Fruit fly (Drosophila melanogaster) whole organism, embryonic: Measurements from ENCODE around the gene aph-1.
A peak's percentile ranks its signal among the peaks of the same experiment; 100 is the strongest.

ENCODE experiments used
- Bgb ChIP-seq: fragments of 200-800 bp; sonication (Bioruptor generic); IDR thresholded peaks from 2 replicates; pipeline ENCODE4 v1.3.6; 2022; ENCODE audit warnings: missing biosample characterization, missing genetic modification characterization; ENCODE audit not compliant: partially characterized antibody
- CG10462 ChIP-seq: fragments of 200-800 bp; sonication (Bioruptor generic); optimal IDR thresholded peaks from 2 replicates; lab custom pipeline; 2016; ENCODE audit warnings: missing biosample characterization, missing genetic modification characterization
- CG11247 ChIP-seq: fragments of 200-800 bp; sonication (Bioruptor generic); IDR thresholded peaks from 2 replicates; pipeline ENCODE4 v1.3.6; 2022; ENCODE audit warnings: missing biosample characterization, missing genetic modification characterization
- CG11696 ChIP-seq: fragments of 200-800 bp; sonication (Bioruptor generic); IDR thresholded peaks from 2 replicates; pipeline ENCODE4 v1.3.6; 2022; ENCODE audit warnings: missing biosample characterization, missing genetic modification characterization
- CG12104 ChIP-seq: fragments of 200-800 bp; sonication (Bioruptor generic); optimal IDR thresholded peaks from 3 replicates; lab custom pipeline; 2016; ENCODE audit warnings: missing biosample characterization, missing genetic modification characterization
- CG13775 ChIP-seq: fragments of 200-800 bp; sonication (Bioruptor generic); optimal IDR thresholded peaks from 3 replicates; lab custom pipeline; 2017; ENCODE audit warnings: missing biosample characterization, mild to moderate bottlenecking, missing genetic modification characterization
- CG14710 ChIP-seq: fragments of 200-800 bp; sonication (Bioruptor generic); optimal IDR thresholded peaks from 3 replicates; lab custom pipeline; 2019; ENCODE audit warnings: missing biosample characterization, mild to moderate bottlenecking, missing genetic modification characterization, moderate library complexity
- CG18599 ChIP-seq: fragments of 200-800 bp; sonication (Bioruptor generic); optimal IDR thresholded peaks from 3 replicates; lab custom pipeline; 2017; ENCODE audit warnings: missing biosample characterization, missing genetic modification characterization, mild to moderate bottlenecking, moderate library complexity, missing genetic modification reagents
- CG3065 ChIP-seq: fragments of 200-800 bp; sonication (Bioruptor generic); optimal IDR thresholded peaks from 2 replicates; lab custom pipeline; 2016; ENCODE audit warnings: missing biosample characterization, missing genetic modification characterization
- CG3163 ChIP-seq: fragments of 200-800 bp; sonication (Bioruptor generic); optimal IDR thresholded peaks from 3 replicates; lab custom pipeline; 2016; ENCODE audit warnings: missing biosample characterization, missing genetic modification characterization
- CG32767 ChIP-seq: fragments of 200-800 bp; sonication (Bioruptor generic); IDR thresholded peaks from 2 replicates; pipeline ENCODE4 v1.3.6; 2022; ENCODE audit warnings: missing biosample characterization, missing genetic modification characterization
- CG32772 ChIP-seq: fragments of 200-800 bp; sonication (Bioruptor generic); IDR thresholded peaks from 2 replicates; pipeline ENCODE4 v1.3.6; 2022; ENCODE audit warnings: missing biosample characterization, missing genetic modification characterization
- CG3838 ChIP-seq: fragments of 200-800 bp; sonication (Bioruptor generic); optimal IDR thresholded peaks from 3 replicates; lab custom pipeline; 2016; ENCODE audit warnings: missing biosample characterization, missing genetic modification characterization
- CG5180 ChIP-seq: fragments of 200-800 bp; sonication (Bioruptor generic); optimal IDR thresholded peaks from 3 replicates; lab custom pipeline; 2017; ENCODE audit warnings: missing biosample characterization, missing genetic modification characterization, mild to moderate bottlenecking, moderate library complexity, missing genetic modification reagents
- CG6254 ChIP-seq: fragments of 200-800 bp; sonication (Bioruptor generic); optimal IDR thresholded peaks from 3 replicates; lab custom pipeline; 2017; ENCODE audit warnings: mild to moderate bottlenecking, missing biosample characterization, missing genetic modification reagents, missing genetic modification characterization
- CG7987 ChIP-seq: fragments of 200-800 bp; sonication (Bioruptor generic); optimal IDR thresholded peaks from 2 replicates; lab custom pipeline; 2018; ENCODE audit warnings: missing biosample characterization, mild to moderate bottlenecking, missing genetic modification characterization, moderate library complexity
- Deaf1 ChIP-seq: fragments of 200-800 bp; optimal IDR thresholded peaks from 3 replicates; lab custom pipeline; 2019; ENCODE audit warnings: missing biosample characterization, mild to moderate bottlenecking, missing genetic modification characterization, moderate library complexity
- Dfd ChIP-seq, 2 experiments: fragments of >200 bp; optimal IDR thresholded peaks; 2 replicates each; lab custom pipeline; 2017; ENCODE audit warnings: missing biosample characterization in 2 of 2, missing genetic modification characterization in 2 of 2
- Dip3 ChIP-seq: fragments of 200-800 bp; sonication (Bioruptor generic); optimal IDR thresholded peaks from 3 replicates; lab custom pipeline; 2016; ENCODE audit warnings: missing biosample characterization, missing genetic modification characterization
- Doc3 ChIP-seq: fragments of 200-800 bp; sonication (Bioruptor generic); IDR thresholded peaks from 3 replicates; pipeline ENCODE4 v1.3.6; 2022; ENCODE audit warnings: missing biosample characterization, missing genetic modification characterization; ENCODE audit not compliant: partially characterized antibody
- GATAe ChIP-seq: fragments of 200-800 bp; sonication (Bioruptor generic); conservative IDR thresholded peaks from 2 replicates; pipeline ENCODE4 v1.3.6; 2022; ENCODE audit warnings: missing biosample characterization, missing genetic modification characterization
- H15 ChIP-seq: fragments of 200-800 bp; sonication (Bioruptor generic); IDR thresholded peaks from 3 replicates; pipeline ENCODE4 v1.3.6; 2022; ENCODE audit warnings: missing biosample characterization, missing genetic modification characterization
- Hr51 ChIP-seq, 2 experiments: fragments of 200-800 bp; sonication (Bioruptor generic); optimal IDR thresholded peaks; 2 replicates in 1 of 2; 3 replicates in 1 of 2; lab custom pipeline; 2016 to 2018; ENCODE audit warnings: missing biosample characterization in 2 of 2, missing genetic modification characterization in 2 of 2, mild to moderate bottlenecking in 1 of 2, moderate library complexity in 1 of 2
- Jarid2 ChIP-seq: fragments of 200-800 bp; sonication (Bioruptor generic); optimal IDR thresholded peaks from 3 replicates; lab custom pipeline; 2017; ENCODE audit warnings: mild to moderate bottlenecking, missing biosample characterization, missing genetic modification reagents, missing genetic modification characterization
- NC2α ChIP-seq: fragments of 200-800 bp; sonication (Bioruptor generic); optimal IDR thresholded peaks from 2 replicates; lab custom pipeline; 2016; ENCODE audit warnings: missing biosample characterization, missing genetic modification characterization
- NC2β ChIP-seq: fragments of 200-800 bp; sonication (Bioruptor generic); optimal IDR thresholded peaks from 2 replicates; lab custom pipeline; 2016; ENCODE audit warnings: missing biosample characterization, missing genetic modification characterization
- NK7.1 ChIP-seq: fragments of 200-800 bp; sonication (Bioruptor generic); optimal IDR thresholded peaks from 3 replicates; lab custom pipeline; 2016; ENCODE audit warnings: missing biosample characterization, missing genetic modification characterization
- PHDP ChIP-seq: fragments of 200-800 bp; sonication (Bioruptor generic); optimal IDR thresholded peaks from 3 replicates; lab custom pipeline; 2018; ENCODE audit warnings: missing biosample characterization, mild to moderate bottlenecking, missing genetic modification characterization, moderate library complexity
- Vsx1 ChIP-seq: fragments of 200-800 bp; sonication (Bioruptor generic); optimal IDR thresholded peaks from 2 replicates; lab custom pipeline; 2017; ENCODE audit warnings: missing biosample characterization, mild to moderate bottlenecking, missing genetic modification characterization, missing genetic modification reagents
- chinmo ChIP-seq: fragments of 200-800 bp; sonication (Bioruptor generic); IDR thresholded peaks from 4 replicates; pipeline ENCODE4 v1.3.6; 2022; ENCODE audit warnings: missing biosample characterization, missing genetic modification characterization; ENCODE audit not compliant: partially characterized antibody
- chn ChIP-seq: fragments of 200-800 bp; sonication (Bioruptor generic); optimal IDR thresholded peaks from 2 replicates; lab custom pipeline; 2016; ENCODE audit warnings: missing biosample characterization, missing genetic modification characterization
- cwo ChIP-seq: fragments of 200-800 bp; sonication (Bioruptor generic); optimal IDR thresholded peaks from 3 replicates; lab custom pipeline; 2017; ENCODE audit warnings: missing biosample characterization, missing genetic modification characterization, mild to moderate bottlenecking, moderate library complexity, missing genetic modification reagents
- esg ChIP-seq: fragments of 200-800 bp; sonication (Bioruptor generic); conservative IDR thresholded peaks from 2 replicates; pipeline ENCODE4 v1.3.6; 2022; ENCODE audit warnings: missing biosample characterization, missing genetic modification characterization
- exex ChIP-seq: fragments of 200-800 bp; sonication (Bioruptor generic); optimal IDR thresholded peaks from 4 replicates; lab custom pipeline; 2018; ENCODE audit warnings: missing biosample characterization, mild to moderate bottlenecking, missing genetic modification characterization, moderate library complexity
- fd64A ChIP-seq: fragments of 200-800 bp; sonication (Bioruptor generic); optimal IDR thresholded peaks from 3 replicates; lab custom pipeline; 2018; ENCODE audit warnings: missing biosample characterization, mild to moderate bottlenecking, missing genetic modification characterization
- gro ChIP-seq: fragments of 200-800 bp; sonication (Bioruptor generic); optimal IDR thresholded peaks from 2 replicates; lab custom pipeline; 2016; ENCODE audit warnings: missing biosample characterization, missing genetic modification characterization
- hkb ChIP-seq, 2 experiments: fragments of 200-800 bp in 1 of 2; fragments of >200 bp in 1 of 2; sonication (Bioruptor generic) in 1 of 2; IDR thresholded peaks in 1 of 2; optimal IDR thresholded peaks in 1 of 2; 2 replicates each; pipeline versions ENCODE4 v1.3.6 to Lab custom; 2017 to 2022; ENCODE audit warnings: missing biosample characterization in 1 of 2, missing genetic modification characterization in 1 of 2
- jing ChIP-seq: fragments of 200-800 bp; sonication (Bioruptor generic); optimal IDR thresholded peaks from 2 replicates; lab custom pipeline; 2018; ENCODE audit warnings: missing biosample characterization, mild to moderate bottlenecking, missing genetic modification characterization
- lab ChIP-seq: fragments of 200-800 bp; sonication (Bioruptor generic); optimal IDR thresholded peaks from 3 replicates; lab custom pipeline; 2017; ENCODE audit warnings: missing biosample characterization, missing genetic modification characterization, mild to moderate bottlenecking, moderate library complexity, missing genetic modification reagents
- lola ChIP-seq, 3 experiments: fragments of >200 bp in 2 of 3; fragments of 200-800 bp in 1 of 3; sonication (Bioruptor generic) in 1 of 3; optimal IDR thresholded peaks; 2 replicates each; lab custom pipeline; 2017 to 2019; ENCODE audit warnings: missing biosample characterization in 3 of 3, missing genetic modification characterization in 3 of 3, mild to moderate bottlenecking in 1 of 3, moderate library complexity in 1 of 3
- phol ChIP-seq: fragments of 200-800 bp; sonication (Bioruptor generic); optimal IDR thresholded peaks from 3 replicates; lab custom pipeline; 2018; ENCODE audit warnings: missing biosample characterization, mild to moderate bottlenecking, missing genetic modification characterization, moderate library complexity
- pita ChIP-seq: fragments of 200-800 bp; sonication (Bioruptor generic); optimal IDR thresholded peaks from 2 replicates; lab custom pipeline; 2017; ENCODE audit warnings: missing biosample characterization, mild to moderate bottlenecking, missing genetic modification characterization
- pros ChIP-seq: fragments of 200-800 bp; sonication (Bioruptor generic); optimal IDR thresholded peaks from 3 replicates; lab custom pipeline; 2019; ENCODE audit warnings: missing biosample characterization, mild to moderate bottlenecking, missing genetic modification characterization, moderate library complexity
- rib ChIP-seq: fragments of 200-800 bp; sonication (Bioruptor generic); IDR thresholded peaks from 2 replicates; pipeline ENCODE4 v1.3.6; 2022; ENCODE audit warnings: missing biosample characterization, missing genetic modification characterization
- sc ChIP-seq, 3 experiments: fragments of >200 bp in 2 of 3; fragments of 200-800 bp in 1 of 3; sonication (Bioruptor generic) in 1 of 3; optimal IDR thresholded peaks; 2 replicates in 2 of 3; 3 replicates in 1 of 3; lab custom pipeline; 2017; ENCODE audit warnings: mild to moderate bottlenecking in 1 of 3, missing biosample characterization in 1 of 3, missing genetic modification characterization in 1 of 3, missing genetic modification reagents in 1 of 3
- sug ChIP-seq: fragments of 200-800 bp; optimal IDR thresholded peaks from 2 replicates; lab custom pipeline; 2019; ENCODE audit warnings: missing biosample characterization, mild to moderate bottlenecking, missing genetic modification characterization, moderate library complexity
- vfl ChIP-seq: fragments of 200-800 bp; sonication (Bioruptor generic); optimal IDR thresholded peaks from 2 replicates; lab custom pipeline; 2016; ENCODE audit warnings: missing biosample characterization, missing genetic modification characterization

The aph-1 gene

dm6 chr2L:2800956-2801776 lies 35.1 kb downstream of the aph-1 start:
- TF ChIP-seq CG11696 (GFP tag; lab: Robert Waterston, UW) (no peak), exex (tag; lab: Kevin White, UChicago) (peak; percentile 93), CG12104 (GFP tag; lab: Kevin White, UChicago) (no peak), vfl (GFP tag; lab: Kevin White, UChicago) (no peak), Hr51 (GFP tag; optimal IDR thresholded peaks at IDR 0.05; lab: Kevin White, UChicago) (no peak), CG11247 (GFP tag; lab: Robert Waterston, UW) (no peak), PHDP (tag; lab: Kevin White, UChicago) (no peak), pita (GFP tag; lab: Kevin White, UChicago) (no peak), Deaf1 (peak; percentile 15), CG3163 (GFP tag; lab: Kevin White, UChicago) (no peak), Bgb (GFP tag; lab: Robert Waterston, UW) (0 out of 2 replicates have a peak, but pooled peaks have one; percentile 18), chinmo (0 out of 4 replicates have a peak, but pooled peaks have one; percentile 45), hkb (optimal IDR thresholded peaks at IDR 0.05; lab: Kevin White, UChicago) (no peak), hkb (GFP tag; IDR thresholded peaks at IDR 0.05; lab: Robert Waterston, UW) (no peak), Doc3 (GFP tag; lab: Robert Waterston, UW) (no peak), sc (optimal IDR thresholded peaks at IDR 0.05; lab: Kevin White, UChicago) (no peak), sc (GFP tag; optimal IDR thresholded peaks at IDR 0.05; lab: Kevin White, UChicago) (no peak), rib (GFP tag; lab: Robert Waterston, UW) (no peak), CG7987 (GFP tag; lab: Kevin White, UChicago) (peak; percentile 82), jing (GFP tag; lab: Kevin White, UChicago) (no peak), CG6254 (GFP tag; lab: Kevin White, UChicago) (no peak), cwo (GFP tag; lab: Kevin White, UChicago) (peak; percentile 83), gro (GFP tag; lab: Kevin White, UChicago) (peak; percentile 36), Jarid2 (GFP tag; lab: Kevin White, UChicago) (no peak), CG32772 (GFP tag; lab: Robert Waterston, UW) (no peak), NK7.1 (no peak), Dfd (GFP tag; optimal IDR thresholded peaks at IDR 0.05; lab: Kevin White, UChicago) (no peak), chn (no peak), CG3065 (GFP tag; lab: Kevin White, UChicago) (no peak), Vsx1 (GFP tag; lab: Kevin White, UChicago) (peak; percentile 34), GATAe (peak; percentile 26; the same call in 1 of the 2 replicates), lola (GFP tag; optimal IDR thresholded peaks at IDR 0.05; lab: Kevin White, UChicago) (no peak), CG32767 (no peak), phol (tag; lab: Kevin White, UChicago) (no peak), CG18599 (peak; percentile 44), Dip3 (GFP tag; lab: Kevin White, UChicago) (no peak), CG13775 (no peak), lab (GFP tag; lab: Kevin White, UChicago) (peak; percentile 90), H15 (no peak), CG5180 (GFP tag; lab: Kevin White, UChicago) (peak; percentile 11), CG3838 (GFP tag; lab: Kevin White, UChicago) (no peak), pros (GFP tag; lab: Kevin White, UChicago) (no peak), esg (GFP tag; lab: Robert Waterston, UW) (no peak), sug (tag; lab: Kevin White, UChicago) (peak; percentile 86), NC2β (GFP tag; lab: Kevin White, UChicago) (no peak), NC2α (GFP tag; lab: Kevin White, UChicago) (no peak), CG14710 (tag; lab: Kevin White, UChicago) (no peak), CG10462 (GFP tag; lab: Kevin White, UChicago) (no peak), fd64A (GFP tag; lab: Kevin White, UChicago) (no peak)
